Worm (Caenorhabditis elegans) whole organism, L2 larva: ENCODE data around the gene F28C6.5.

Experiments
- ama-1 ChIP-seq: fragments of 150-350 bp; optimal IDR thresholded peaks from 2 replicates; lab custom pipeline; 2018; ENCODE audit warnings: inconsistent platforms
- blmp-1 ChIP-seq: sonication (generic microtip); optimal IDR thresholded peaks from 2 replicates; lab custom pipeline; 2017; ENCODE audit warnings: missing genetic modification characterization, mild to moderate bottlenecking, missing compliant biosample characterization, antibody characterized with exemption, moderate library complexity; ENCODE audit not compliant: insufficient read depth
- ceh-16 ChIP-seq: fragments of 150-350 bp; optimal IDR thresholded peaks from 2 replicates; lab custom pipeline; 2014; ENCODE audit warnings: missing biosample characterization, missing genetic modification characterization
- elt-3 ChIP-seq: sonication (generic microtip); optimal IDR thresholded peaks from 2 replicates; lab custom pipeline; 2017; ENCODE audit warnings: missing biosample characterization, missing genetic modification characterization
- fos-1 ChIP-seq: fragments of 150-350 bp; optimal IDR thresholded peaks from 2 replicates; lab custom pipeline; 2014; ENCODE audit warnings: missing biosample characterization, missing genetic modification characterization
- nhr-11 ChIP-seq: fragments of 150-350 bp; optimal IDR thresholded peaks from 2 replicates; lab custom pipeline; 2014; ENCODE audit warnings: missing biosample characterization, missing genetic modification characterization
- nhr-237 ChIP-seq: fragments of 150-350 bp; optimal IDR thresholded peaks from 2 replicates; lab custom pipeline; 2014; ENCODE audit warnings: missing biosample characterization, missing genetic modification characterization
- nhr-77 ChIP-seq: fragments of 150-350 bp; optimal IDR thresholded peaks from 2 replicates; lab custom pipeline; 2014; ENCODE audit warnings: missing biosample characterization, missing genetic modification characterization
- unc-62 ChIP-seq: fragments of 150-350 bp; optimal IDR thresholded peaks from 2 replicates; lab custom pipeline; 2014; ENCODE audit warnings: missing biosample characterization, missing genetic modification reagents, missing genetic modification characterization
- zag-1 ChIP-seq: fragments of 150-350 bp; optimal IDR thresholded peaks from 2 replicates; lab custom pipeline; 2014; ENCODE audit warnings: missing biosample characterization, missing genetic modification characterization

- TF ChIP-seq ceh-16 (tag; lab: Kevin White, UChicago) (no peak), fos-1 (tag; lab: Kevin White, UChicago) (no peak), nhr-237 (no peak), unc-62 (no peak), elt-3 (tag; lab: Kevin White, UChicago) (no peak), nhr-11 (tag; lab: Kevin White, UChicago) (no peak), blmp-1 (no peak), nhr-77 (no peak), zag-1 (no peak), ama-1 (no peak)
These were observed 44.5 kb downstream of the F28C6.5 start for ce11 chrII:8643627-8644356.
